Fruit fly (Drosophila melanogaster): Measurements from ENCODE around the gene ovo.

Gene ovo

dm6 chrX:5085469-5085868 lies 37.4 kb downstream of the ovo start, which contains the start of the genes CG15465 and rg (continued):
- TF ChIP-seq Bgb (GFP tag; IDR thresholded peaks at IDR 0.05; ENCODE audit: partially characterized antibody), result peak; percentile 76
- peak; percentile 66 for TF ChIP-seq amos (GFP tag; IDR thresholded peaks at IDR 0.05; ENCODE audit: partially characterized antibody)
- no peak for TF ChIP-seq schlank (tag; optimal IDR thresholded peaks at IDR 0.05)
- TF ChIP-seq MBD-R2 (GFP tag; IDR thresholded peaks at IDR 0.05), result 0 out of 2 replicates have a peak, but pooled peaks have one; percentile 5
- TF ChIP-seq CG8290 (GFP tag; optimal IDR thresholded peaks at IDR 0.05), result no peak
- TF ChIP-seq CG8290 (tag; optimal IDR thresholded peaks at IDR 0.05), result peak in 1 of 2 experiments; percentile 32
- TF ChIP-seq BEAF-32 (GFP tag; optimal IDR thresholded peaks at IDR 0.05), result peak; percentile 63
- TF ChIP-seq vnd (GFP tag; IDR thresholded peaks at IDR 0.05; ENCODE audit: partially characterized antibody), result peak; percentile 66; the same call in 2 of the 3 replicates
- no peak for TF ChIP-seq CG16779 (GFP tag; IDR thresholded peaks at IDR 0.05)
- peak; percentile 71 for TF ChIP-seq Dref (GFP tag; IDR thresholded peaks at IDR 0.05)
- TF ChIP-seq crp (GFP tag; optimal IDR thresholded peaks at IDR 0.05), result peak in 1 of 2 experiments; percentile 71
- 0 out of 3 replicates have a peak, but pooled peaks have one; percentile 21 for TF ChIP-seq CG34422 (GFP tag; IDR thresholded peaks at IDR 0.05)
- no peak for TF ChIP-seq CG10654 (GFP tag; optimal IDR thresholded peaks at IDR 0.05)
- peak; percentile 30 for TF ChIP-seq pzg (GFP tag; optimal IDR thresholded peaks at IDR 0.05)
- peak; percentile 39; the same call in 1 of the 2 replicates for TF ChIP-seq sob (GFP tag; IDR thresholded peaks at IDR 0.05)
- no peak for TF ChIP-seq CG9817 (tag; optimal IDR thresholded peaks at IDR 0.05)
- TF ChIP-seq Atf6 (GFP tag; IDR thresholded peaks at IDR 0.05), result no peak
- peak; percentile 76 for TF ChIP-seq Jarid2 (GFP tag; optimal IDR thresholded peaks at IDR 0.05)
- TF ChIP-seq Dad (GFP tag; optimal IDR thresholded peaks at IDR 0.05), result no peak
- TF ChIP-seq chm (GFP tag; IDR thresholded peaks at IDR 0.05), result peak; percentile 49
- peak; percentile 17; the same call in 1 of the 2 replicates for TF ChIP-seq vvl (GFP tag; IDR thresholded peaks at IDR 0.05)
- TF ChIP-seq Hsf (GFP tag; optimal IDR thresholded peaks at IDR 0.05), result no peak
- TF ChIP-seq tna (GFP tag; IDR thresholded peaks at IDR 0.05; ENCODE audit: partially characterized antibody), result peak; percentile 26; the same call in 1 of the 2 replicates
- peak; percentile 66; the same call in 1 of the 2 replicates for TF ChIP-seq CG13287 (GFP tag; IDR thresholded peaks at IDR 0.05; ENCODE audit: partially characterized antibody)
- TF ChIP-seq CG6791 (GFP tag; IDR thresholded peaks at IDR 0.05; ENCODE audit: partially characterized antibody), result peak; percentile 73
- TF ChIP-seq Fer3 (tag; optimal IDR thresholded peaks at IDR 0.05), result no peak

- TF ChIP-seq jigr1 (GFP tag; IDR thresholded peaks at IDR 0.05), result no peak
- TF ChIP-seq caup (GFP tag; optimal IDR thresholded peaks at IDR 0.05; ENCODE audit: severe bottlenecking), result peak; percentile 26
- no peak for TF ChIP-seq ro (GFP tag; IDR thresholded peaks at IDR 0.05)
- peak; percentile 31 for TF ChIP-seq slp2 (GFP tag; optimal IDR thresholded peaks at IDR 0.05)
- peak; percentile 70 for TF ChIP-seq CG9727 (GFP tag; optimal IDR thresholded peaks at IDR 0.05)
- TF ChIP-seq Usf (GFP tag; optimal IDR thresholded peaks at IDR 0.05), result no peak
- peak; percentile 17 for TF ChIP-seq Sox100B (GFP tag; optimal IDR thresholded peaks at IDR 0.05)
- no peak for TF ChIP-seq CG1529 (GFP tag; optimal IDR thresholded peaks at IDR 0.05)
- TF ChIP-seq psq (GFP tag; optimal IDR thresholded peaks at IDR 0.05), result no peak
- TF ChIP-seq CG9215 (GFP tag; IDR thresholded peaks at IDR 0.05), result no peak
- TF ChIP-seq HLH3B (GFP tag; IDR thresholded peaks at IDR 0.05), result no peak
- TF ChIP-seq cg (GFP tag; optimal IDR thresholded peaks at IDR 0.05), result no peak
- no peak for TF ChIP-seq NC2β (GFP tag; optimal IDR thresholded peaks at IDR 0.05)
- no peak for TF ChIP-seq br (optimal IDR thresholded peaks at IDR 0.05)
- TF ChIP-seq wor (GFP tag; IDR thresholded peaks at IDR 0.05), result no peak
- no peak for TF ChIP-seq B-H2 (GFP tag; optimal IDR thresholded peaks at IDR 0.05)
- no peak for TF ChIP-seq CG11723 (GFP tag; optimal IDR thresholded peaks at IDR 0.05)
- no peak for TF ChIP-seq lbe (GFP tag; optimal IDR thresholded peaks at IDR 0.05)
- no peak for TF ChIP-seq CG10147 (GFP tag; optimal IDR thresholded peaks at IDR 0.05)
- TF ChIP-seq CG8290 (GFP tag; optimal IDR thresholded peaks at IDR 0.05), result no peak
- peak in 1 of 2 experiments; percentile 7 for TF ChIP-seq CG8290 (tag; optimal IDR thresholded peaks at IDR 0.05)
- TF ChIP-seq dpn (GFP tag; optimal IDR thresholded peaks at IDR 0.05), result peak; percentile 20 to 27
- TF ChIP-seq pum (GFP tag; optimal IDR thresholded peaks at IDR 0.05), result no peak
- TF ChIP-seq Side (GFP tag; optimal IDR thresholded peaks at IDR 0.05), result no peak
- no peak for TF ChIP-seq toy (GFP tag; IDR thresholded peaks at IDR 0.05)
- no peak for TF ChIP-seq CG9817 (tag; optimal IDR thresholded peaks at IDR 0.05)
- TF ChIP-seq CG6791 (GFP tag; IDR thresholded peaks at IDR 0.05; ENCODE audit: partially characterized antibody), result no peak
Measured at dm6 chrX:5085964-5086707, 38.1 kb downstream of the ovo start.

Measured in whole organism, embryonic.